Fruit fly (Drosophila melanogaster): ENCODE measurements around the gene Gs1l.

The Gs1l gene

dm6 chr2L:4458119-4459056, 1.8 kb upstream of the Gs1l start, which contains the start of gene RpL27A (continued):
- TF ChIP-seq vri (GFP tag; optimal IDR thresholded peaks at IDR 0.05): peak; percentile 71
- TF ChIP-seq CG8632 (GFP tag; optimal IDR thresholded peaks at IDR 0.05): peak; percentile 35
- TF ChIP-seq CG6808 (GFP tag; optimal IDR thresholded peaks at IDR 0.05): peak; percentile 65
- peak; percentile 60 for TF ChIP-seq CG32006 (GFP tag; optimal IDR thresholded peaks at IDR 0.05)
- TF ChIP-seq dsx (GFP tag; optimal IDR thresholded peaks at IDR 0.05; ENCODE audit: poor library complexity, severe bottlenecking): peak; percentile 43
- peak; percentile 68 for TF ChIP-seq dac (GFP tag; optimal IDR thresholded peaks at IDR 0.05)
- TF ChIP-seq Lpt (GFP tag; optimal IDR thresholded peaks at IDR 0.05): peak; percentile 9
- no peak; the same call in 1 of the 2 replicates for TF ChIP-seq CG11294 (GFP tag; IDR thresholded peaks at IDR 0.05)
- peak; percentile 90 for TF ChIP-seq CG6854 (GFP tag; optimal IDR thresholded peaks at IDR 0.05)
- TF ChIP-seq svp (GFP tag): peak; percentile 85
- TF ChIP-seq CG11902 (GFP tag; optimal IDR thresholded peaks at IDR 0.05): no peak
- no peak for TF ChIP-seq Eip93F (GFP tag; optimal IDR thresholded peaks at IDR 0.05)
- peak; percentile 57 for TF ChIP-seq CG31627 (GFP tag; optimal IDR thresholded peaks at IDR 0.05)
- peak; percentile 67 for TF ChIP-seq Eip75B (GFP tag; optimal IDR thresholded peaks at IDR 0.05)
- TF ChIP-seq achi (GFP tag; optimal IDR thresholded peaks at IDR 0.05): peak; percentile 69
- TF ChIP-seq lz (GFP tag; optimal IDR thresholded peaks at IDR 0.05): peak; percentile 72
- no peak for TF ChIP-seq Ets21C (GFP tag; optimal IDR thresholded peaks at IDR 0.05)
- no peak for TF ChIP-seq Gug (GFP tag; IDR thresholded peaks at IDR 0.05)
- peak; percentile 65 for TF ChIP-seq Hr4 (GFP tag; optimal IDR thresholded peaks at IDR 0.05)
- TF ChIP-seq CG3919 (GFP tag; optimal IDR thresholded peaks at IDR 0.05): peak; percentile 86
- TF ChIP-seq Hr39 (GFP tag; optimal IDR thresholded peaks at IDR 0.05): peak; percentile 49
- TF ChIP-seq CG10669 (GFP tag; optimal IDR thresholded peaks at IDR 0.05): peak; percentile 55

- TF ChIP-seq net (GFP tag; optimal IDR thresholded peaks at IDR 0.05) (no peak), fkh (GFP tag; optimal IDR thresholded peaks at IDR 0.05) (peak; percentile 77), vri (GFP tag; optimal IDR thresholded peaks at IDR 0.05) (no peak), CG32006 (GFP tag; optimal IDR thresholded peaks at IDR 0.05) (no peak), Sox14 (GFP tag; optimal IDR thresholded peaks at IDR 0.05) (peak; percentile 27), OdsH (GFP tag; optimal IDR thresholded peaks at IDR 0.05) (no peak), Hr39 (GFP tag; optimal IDR thresholded peaks at IDR 0.05) (no peak), Hr4 (GFP tag; optimal IDR thresholded peaks at IDR 0.05) (no peak), svp (GFP tag) (peak; percentile 86), dsx (GFP tag; optimal IDR thresholded peaks at IDR 0.05; ENCODE audit: poor library complexity, severe bottlenecking) (peak; percentile 36), Ets96B (tag; optimal IDR thresholded peaks at IDR 0.05) (no peak), CG1621 (tag; optimal IDR thresholded peaks at IDR 0.05) (peak; percentile 32), Sox102F (GFP tag; optimal IDR thresholded peaks at IDR 0.05) (no peak), achi (GFP tag; optimal IDR thresholded peaks at IDR 0.05) (peak; percentile 29), CG6808 (GFP tag; optimal IDR thresholded peaks at IDR 0.05) (peak; percentile 13), CG6792 (GFP tag; optimal IDR thresholded peaks at IDR 0.05) (no peak)
Observed at dm6 chr2L:4454009-4454689, 2.5 kb downstream of the Gs1l start, which contains the start of the genes Secp43 and ND-B8. TSS of gene Secp43 (minus strand) at chr2L:4454453. TSS of gene ND-B8 (plus strand) at chr2L:4454626.

DNA sequence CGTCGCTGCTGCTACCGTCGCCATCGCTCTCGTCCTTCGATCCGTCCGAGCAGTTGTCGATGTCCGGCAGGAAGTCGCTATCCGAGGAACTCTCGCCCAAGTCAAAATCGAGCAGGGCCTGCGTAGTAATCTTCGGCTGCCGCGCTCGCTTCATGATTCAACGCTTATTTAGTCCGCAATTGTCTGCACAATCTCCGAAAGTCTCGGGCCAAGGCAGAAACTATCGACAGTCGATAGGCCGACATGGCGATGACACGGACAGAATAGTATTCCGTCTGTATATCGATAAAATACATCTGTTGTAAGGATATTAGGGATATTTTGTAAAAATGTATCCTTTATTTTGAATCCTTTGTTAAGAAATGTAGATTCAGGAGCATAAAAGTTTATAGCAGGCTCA, 3.8 kb downstream of the Gs1l start, which contains the start of gene CG15439:
TSS of gene CG15439 (minus strand) at position 241 of the 400 bp plus-strand sequence.
- TF ChIP-seq CG1621 (tag; optimal IDR thresholded peaks at IDR 0.05) (peak; percentile 21), svp (GFP tag) (no peak)

- TF ChIP-seq CG4318 (GFP tag; optimal IDR thresholded peaks at IDR 0.05) (no peak), CG7368 (GFP tag; optimal IDR thresholded peaks at IDR 0.05) (peak; percentile 99), CG16779 (tag; optimal IDR thresholded peaks at IDR 0.05) (no peak), CG11902 (GFP tag; optimal IDR thresholded peaks at IDR 0.05) (peak; percentile 95), achi (GFP tag; optimal IDR thresholded peaks at IDR 0.05) (peak; percentile 97), Blimp-1 (GFP tag; optimal IDR thresholded peaks at IDR 0.05) (peak; percentile 90), Hr39 (GFP tag; optimal IDR thresholded peaks at IDR 0.05) (peak; percentile 88), Hr4 (GFP tag; optimal IDR thresholded peaks at IDR 0.05) (peak; percentile 96), pdm3 (GFP tag; optimal IDR thresholded peaks at IDR 0.05) (peak; percentile 96), CG1621 (tag; optimal IDR thresholded peaks at IDR 0.05) (peak; percentile 85), dsx (GFP tag; optimal IDR thresholded peaks at IDR 0.05; ENCODE audit: poor library complexity, severe bottlenecking) (peak; percentile 86), Ets96B (tag; optimal IDR thresholded peaks at IDR 0.05) (peak; percentile 89), CG8119 (GFP tag; IDR thresholded peaks at IDR 0.05) (peak; percentile 99), CG6854 (GFP tag; optimal IDR thresholded peaks at IDR 0.05) (peak; percentile 96), OdsH (GFP tag; optimal IDR thresholded peaks at IDR 0.05) (peak; percentile 97), CG8319 (GFP tag; optimal IDR thresholded peaks at IDR 0.05) (peak; percentile 98), acj6 (GFP tag; optimal IDR thresholded peaks at IDR 0.05) (peak; percentile 97), CG31627 (GFP tag; optimal IDR thresholded peaks at IDR 0.05) (peak; percentile 91), CG15336 (GFP tag; IDR thresholded peaks at IDR 0.05) (peak; percentile 99), Eip93F (GFP tag; optimal IDR thresholded peaks at IDR 0.05) (no peak), net (GFP tag; optimal IDR thresholded peaks at IDR 0.05) (peak; percentile 97)
Observed at dm6 chr2L:4448582-4449016, 8.0 kb downstream of the Gs1l start, which contains the start of gene MFS18. TSS of gene MFS18 (minus strand) at chr2L:4448635.
